Fruit fly (Drosophila melanogaster) whole organism, embryonic: ENCODE measurements around the gene Galphai.
A peak's percentile ranks its signal among the peaks of the same experiment; 100 is the strongest.

Source experiments
- Ada2b ChIP-seq: fragments of 200-800 bp; sonication (Bioruptor generic); IDR thresholded peaks from 2 replicates; pipeline ENCODE4 v1.3.6; 2022; ENCODE audit warnings: missing biosample characterization, missing genetic modification characterization
- Adf1 ChIP-seq: fragments of 200-800 bp; sonication (Bioruptor generic); IDR thresholded peaks from 2 replicates; pipeline ENCODE4 v1.3.6; 2022; ENCODE audit warnings: missing biosample characterization, missing genetic modification characterization
- Atf3 ChIP-seq: fragments of 200-800 bp; sonication (Bioruptor generic); optimal IDR thresholded peaks from 3 replicates; lab custom pipeline; 2016; ENCODE audit warnings: missing biosample characterization, missing genetic modification characterization
- Atf6 ChIP-seq: fragments of 200-800 bp; sonication (Bioruptor generic); IDR thresholded peaks from 2 replicates; pipeline ENCODE4 v1.3.6; 2022; ENCODE audit warnings: missing biosample characterization, missing genetic modification characterization
- BEAF-32 ChIP-seq: fragments of 200-800 bp; sonication (Bioruptor generic); optimal IDR thresholded peaks from 3 replicates; lab custom pipeline; 2017; ENCODE audit warnings: missing biosample characterization, missing genetic modification characterization, mild to moderate bottlenecking, moderate library complexity, missing genetic modification reagents
- Bdp1 ChIP-seq: fragments of 200-800 bp; sonication (Bioruptor generic); optimal IDR thresholded peaks from 3 replicates; lab custom pipeline; 2016; ENCODE audit warnings: missing biosample characterization, missing genetic modification characterization
- CG10267 ChIP-seq: fragments of 200-800 bp; sonication (Bioruptor generic); optimal IDR thresholded peaks from 2 replicates; lab custom pipeline; 2018; ENCODE audit warnings: missing biosample characterization, mild to moderate bottlenecking, missing genetic modification characterization, moderate library complexity
- CG10321 ChIP-seq: fragments of 200-800 bp; sonication (Bioruptor generic); IDR thresholded peaks from 2 replicates; pipeline ENCODE4 v1.3.6; 2022; ENCODE audit warnings: missing biosample characterization, missing genetic modification characterization
- CG10462 ChIP-seq: fragments of 200-800 bp; sonication (Bioruptor generic); optimal IDR thresholded peaks from 2 replicates; lab custom pipeline; 2016; ENCODE audit warnings: missing biosample characterization, missing genetic modification characterization
- CG10565 ChIP-seq: fragments of 200-800 bp; sonication (Bioruptor generic); optimal IDR thresholded peaks from 3 replicates; lab custom pipeline; 2016; ENCODE audit warnings: missing biosample characterization, mild to moderate bottlenecking, missing genetic modification characterization
- CG11560 ChIP-seq: fragments of 200-800 bp; sonication (Bioruptor generic); IDR thresholded peaks from 3 replicates; pipeline ENCODE4 v1.3.6; 2022; ENCODE audit warnings: missing biosample characterization, missing genetic modification characterization
- CG12104 ChIP-seq: fragments of 200-800 bp; sonication (Bioruptor generic); optimal IDR thresholded peaks from 3 replicates; lab custom pipeline; 2016; ENCODE audit warnings: missing biosample characterization, missing genetic modification characterization
- CG12391 ChIP-seq: fragments of 200-800 bp; sonication (Bioruptor generic); optimal IDR thresholded peaks from 3 replicates; lab custom pipeline; 2018; ENCODE audit warnings: missing biosample characterization, mild to moderate bottlenecking, missing genetic modification characterization, moderate library complexity
- CG13287 ChIP-seq: fragments of 200-800 bp; sonication (Bioruptor generic); IDR thresholded peaks from 2 replicates; pipeline ENCODE4 v1.3.6; 2022; ENCODE audit warnings: missing biosample characterization, missing genetic modification characterization; ENCODE audit not compliant: partially characterized antibody
- CG1602 ChIP-seq: fragments of 200-800 bp; sonication (Bioruptor generic); optimal IDR thresholded peaks from 3 replicates; lab custom pipeline; 2016; ENCODE audit warnings: missing biosample characterization, missing genetic modification characterization
- CG17361 ChIP-seq: fragments of 200-800 bp; sonication (Bioruptor generic); IDR thresholded peaks from 3 replicates; pipeline ENCODE4 v1.3.6; 2022; ENCODE audit warnings: missing biosample characterization, missing genetic modification characterization
- CG3065 ChIP-seq: fragments of 200-800 bp; sonication (Bioruptor generic); optimal IDR thresholded peaks from 2 replicates; lab custom pipeline; 2016; ENCODE audit warnings: missing biosample characterization, missing genetic modification characterization
- CG33557 ChIP-seq: fragments of 200-800 bp; sonication (Bioruptor generic); optimal IDR thresholded peaks from 2 replicates; lab custom pipeline; 2019; ENCODE audit warnings: missing biosample characterization, mild to moderate bottlenecking, missing genetic modification characterization, moderate library complexity
- CG34376 ChIP-seq: fragments of 200-800 bp; sonication (Bioruptor generic); optimal IDR thresholded peaks from 2 replicates; lab custom pipeline; 2018; ENCODE audit warnings: missing biosample characterization, mild to moderate bottlenecking, missing genetic modification characterization
- CG3726 ChIP-seq: fragments of 200-800 bp; sonication (Bioruptor generic); IDR thresholded peaks from 3 replicates; pipeline ENCODE4, ENCODE4 v1.3.6; 2022; ENCODE audit warnings: missing biosample characterization, missing genetic modification characterization
- CG4282 ChIP-seq: fragments of 200-800 bp; sonication (Bioruptor generic); optimal IDR thresholded peaks from 2 replicates; lab custom pipeline; 2016; ENCODE audit warnings: missing biosample characterization, missing genetic modification characterization
- CG43689 ChIP-seq: fragments of 200-800 bp; sonication (Bioruptor generic); IDR thresholded peaks from 2 replicates; pipeline ENCODE4 v1.3.6; 2022; ENCODE audit warnings: missing biosample characterization, missing genetic modification characterization
- CG6854 ChIP-seq: fragments of 200-800 bp; sonication (Bioruptor generic); optimal IDR thresholded peaks from 3 replicates; lab custom pipeline; 2017; ENCODE audit warnings: missing biosample characterization, mild to moderate bottlenecking, missing genetic modification characterization
- CG8765 ChIP-seq: fragments of 200-800 bp; sonication (Bioruptor generic); IDR thresholded peaks from 2 replicates; pipeline ENCODE4 v1.3.6; 2022; ENCODE audit warnings: missing biosample characterization, missing genetic modification characterization
- CG9215 ChIP-seq: fragments of 200-800 bp; sonication (Bioruptor generic); IDR thresholded peaks from 2 replicates; pipeline ENCODE4 v1.3.6; 2022; ENCODE audit warnings: missing biosample characterization, missing genetic modification characterization
- CG9817 ChIP-seq: fragments of 200-800 bp; sonication (Bioruptor generic); optimal IDR thresholded peaks from 2 replicates; lab custom pipeline; 2018; ENCODE audit warnings: missing biosample characterization, mild to moderate bottlenecking, missing genetic modification characterization, moderate library complexity
- Dbx ChIP-seq: fragments of 200-800 bp; sonication (Bioruptor generic); IDR thresholded peaks from 3 replicates; pipeline ENCODE4 v1.3.6; 2022; ENCODE audit warnings: missing biosample characterization, missing genetic modification characterization
- Dll ChIP-seq: fragments of 200-800 bp; sonication (Bioruptor generic); IDR thresholded peaks from 4 replicates; pipeline ENCODE4 v1.3.6; 2022; ENCODE audit warnings: missing biosample characterization, missing genetic modification characterization; ENCODE audit not compliant: partially characterized antibody
- GATAe ChIP-seq: fragments of 200-800 bp; sonication (Bioruptor generic); conservative IDR thresholded peaks from 2 replicates; pipeline ENCODE4 v1.3.6; 2022; ENCODE audit warnings: missing biosample characterization, missing genetic modification characterization
- Gug ChIP-seq: fragments of 200-800 bp; sonication (Bioruptor generic); IDR thresholded peaks from 4 replicates; pipeline ENCODE4 v1.3.6; 2022; ENCODE audit warnings: missing biosample characterization, missing genetic modification characterization
- Hmr ChIP-seq: fragments of 200-800 bp; sonication (Bioruptor generic); optimal IDR thresholded peaks from 3 replicates; lab custom pipeline; 2017; ENCODE audit warnings: mild to moderate bottlenecking, missing biosample characterization, missing genetic modification reagents, missing genetic modification characterization
- MESR4 ChIP-seq: fragments of 200-800 bp; sonication (Bioruptor generic); optimal IDR thresholded peaks from 2 replicates; lab custom pipeline; 2018; ENCODE audit warnings: missing biosample characterization, mild to moderate bottlenecking, missing genetic modification characterization, moderate library complexity
- NC2α ChIP-seq: fragments of 200-800 bp; sonication (Bioruptor generic); optimal IDR thresholded peaks from 2 replicates; lab custom pipeline; 2016; ENCODE audit warnings: missing biosample characterization, missing genetic modification characterization
- Pdp1 ChIP-seq, 2 experiments: fragments of 200-800 bp; sonication (Bioruptor generic); optimal IDR thresholded peaks; 3 replicates each; lab custom pipeline; 2016; ENCODE audit warnings: missing biosample characterization in 2 of 2, missing genetic modification characterization in 2 of 2, mild to moderate bottlenecking in 1 of 2, moderate library complexity in 1 of 2
- Sry-δ ChIP-seq: fragments of 200-800 bp; sonication (Bioruptor generic); optimal IDR thresholded peaks from 2 replicates; lab custom pipeline; 2016; ENCODE audit warnings: missing biosample characterization, missing genetic modification characterization
- Stat92E ChIP-seq, 3 experiments: fragments of >200 bp in 2 of 3; fragments of 200-800 bp in 1 of 3; sonication (Bioruptor generic) in 1 of 3; optimal IDR thresholded peaks; 2 replicates each; lab custom pipeline; 2017 to 2019; ENCODE audit warnings: missing biosample characterization in 3 of 3, missing genetic modification characterization in 3 of 3, mild to moderate bottlenecking in 1 of 3, moderate library complexity in 1 of 3
- al ChIP-seq: fragments of 200-800 bp; sonication (Bioruptor generic); IDR thresholded peaks from 2 replicates; pipeline ENCODE4 v1.3.6; 2022; ENCODE audit warnings: missing biosample characterization, missing genetic modification characterization
- ato ChIP-seq: fragments of 200-800 bp; sonication (Bioruptor generic); IDR thresholded peaks from 2 replicates; pipeline ENCODE4 v1.3.6; 2022; ENCODE audit warnings: missing biosample characterization, missing genetic modification characterization; ENCODE audit not compliant: partially characterized antibody
- corto ChIP-seq: fragments of 200-800 bp; sonication (Bioruptor generic); optimal IDR thresholded peaks from 2 replicates; lab custom pipeline; 2016; ENCODE audit warnings: missing biosample characterization, mild to moderate bottlenecking, missing genetic modification characterization, moderate library complexity
- dimm ChIP-seq: fragments of 200-800 bp; sonication (Bioruptor generic); IDR thresholded peaks from 2 replicates; pipeline ENCODE4 v1.3.6; 2022; ENCODE audit warnings: missing biosample characterization, missing genetic modification characterization
- eyg ChIP-seq: fragments of 200-800 bp; sonication (Bioruptor generic); optimal IDR thresholded peaks from 3 replicates; lab custom pipeline; 2016; ENCODE audit warnings: missing biosample characterization, missing genetic modification characterization
- grn ChIP-seq: fragments of 200-800 bp; sonication (Bioruptor generic); optimal IDR thresholded peaks from 3 replicates; lab custom pipeline; 2017; ENCODE audit warnings: missing biosample characterization, missing genetic modification characterization
- lilli ChIP-seq: fragments of 200-800 bp; sonication (Bioruptor generic); optimal IDR thresholded peaks from 3 replicates; lab custom pipeline; 2016; ENCODE audit warnings: missing biosample characterization, missing genetic modification characterization
- lov ChIP-seq, 2 experiments: fragments of 200-800 bp in 1 of 2; fragments of >200 bp in 1 of 2; sonication (Bioruptor generic) in 1 of 2; IDR thresholded peaks in 1 of 2; optimal IDR thresholded peaks in 1 of 2; 2 replicates in 1 of 2; 3 replicates in 1 of 2; pipeline versions ENCODE4 v1.3.6 to Lab custom; 2017 to 2022; ENCODE audit warnings: missing biosample characterization in 1 of 2, missing genetic modification characterization in 1 of 2
- row ChIP-seq: fragments of 200-800 bp; sonication (Bioruptor generic); IDR thresholded peaks from 3 replicates; pipeline ENCODE4 v1.3.6; 2022; ENCODE audit warnings: missing biosample characterization, missing genetic modification characterization
- sob ChIP-seq: fragments of 200-800 bp; sonication (Bioruptor generic); IDR thresholded peaks from 2 replicates; pipeline ENCODE4 v1.3.6; 2022; ENCODE audit warnings: missing biosample characterization, missing genetic modification characterization
- stwl ChIP-seq: fragments of 200-800 bp; sonication (Bioruptor generic); optimal IDR thresholded peaks from 3 replicates; lab custom pipeline; 2018; ENCODE audit warnings: missing biosample characterization, mild to moderate bottlenecking, missing genetic modification characterization, moderate library complexity
- trem ChIP-seq: fragments of 200-800 bp; optimal IDR thresholded peaks from 3 replicates; lab custom pipeline; 2019; ENCODE audit warnings: missing biosample characterization, mild to moderate bottlenecking, missing genetic modification characterization, moderate library complexity

Galphai gene

dm6 chr3L:6964488-6965152, 15.2 kb downstream of the Galphai start, which contains the start of gene sgl (continued):
- no peak for TF ChIP-seq CG9817 (tag; lab: Kevin White, UChicago)
- no peak for TF ChIP-seq CG10565
- TF ChIP-seq CG3726 (GFP tag; lab: Robert Waterston, UW) = no peak
- TF ChIP-seq Gug (GFP tag; lab: Robert Waterston, UW) = peak; percentile 54; the same call in 2 of the 4 replicates
- TF ChIP-seq CG4282 (GFP tag; lab: Kevin White, UChicago) = no peak
- no peak for TF ChIP-seq CG11560 (tag; lab: Robert Waterston, UW)
- peak; percentile 4 to 45 for TF ChIP-seq Pdp1 (GFP tag; optimal IDR thresholded peaks at IDR 0.05; lab: Kevin White, UChicago)
- TF ChIP-seq NC2α (GFP tag; lab: Kevin White, UChicago) = peak; percentile 30
- TF ChIP-seq CG10321 (GFP tag; lab: Robert Waterston, UW) = no peak
- TF ChIP-seq al (GFP tag; lab: Robert Waterston, UW) = no peak
- TF ChIP-seq Ada2b = peak; percentile 46; the same call in 1 of the 2 replicates
- peak; percentile 81 for TF ChIP-seq Hmr (GFP tag; lab: Kevin White, UChicago)
- no peak for TF ChIP-seq CG43689 (GFP tag; lab: Robert Waterston, UW)
- TF ChIP-seq sob (GFP tag; lab: Robert Waterston, UW) = peak; percentile 63; the same call in 1 of the 2 replicates
- TF ChIP-seq CG3065 (GFP tag; lab: Kevin White, UChicago) = no peak
- no peak for TF ChIP-seq CG10462 (GFP tag; lab: Kevin White, UChicago)
- TF ChIP-seq CG33557 (GFP tag; lab: Kevin White, UChicago) = peak; percentile 12
- no peak for TF ChIP-seq lov (optimal IDR thresholded peaks at IDR 0.05; lab: Kevin White, UChicago)
- 0 out of 3 replicates have a peak, but pooled peaks have one; percentile 23 for TF ChIP-seq lov (GFP tag; IDR thresholded peaks at IDR 0.05; lab: Robert Waterston, UW)
- peak; percentile 38 for TF ChIP-seq BEAF-32 (GFP tag; lab: Kevin White, UChicago)
- no peak for TF ChIP-seq grn (GFP tag; lab: Kevin White, UChicago)
- no peak for TF ChIP-seq GATAe (GFP tag; lab: Robert Waterston, UW)
- TF ChIP-seq dimm (GFP tag; lab: Robert Waterston, UW) = no peak
- TF ChIP-seq MESR4 (GFP tag; lab: Kevin White, UChicago) = peak; percentile 57
- TF ChIP-seq Dbx = peak; percentile 68; the same call in 1 of the 3 replicates
- no peak for TF ChIP-seq Bdp1 (GFP tag; lab: Kevin White, UChicago)
- peak; percentile 87 for TF ChIP-seq trem (tag; lab: Kevin White, UChicago)
- peak; percentile 60; the same call in 1 of the 2 replicates for TF ChIP-seq Adf1
- TF ChIP-seq CG12391 (tag; lab: Kevin White, UChicago) = peak; percentile 48
- peak; percentile 42; the same call in 1 of the 2 replicates for TF ChIP-seq Atf6 (GFP tag; lab: Robert Waterston, UW)
- TF ChIP-seq Atf3 = no peak
- 0 out of 3 replicates have a peak, but pooled peaks have one; percentile 6 for TF ChIP-seq CG17361 (GFP tag; lab: Robert Waterston, UW)
- peak; percentile 74 for TF ChIP-seq CG13287 (GFP tag; lab: Robert Waterston, UW)
- peak; percentile 13 for TF ChIP-seq Sry-δ (GFP tag; lab: Kevin White, UChicago)
- peak; percentile 13 for TF ChIP-seq CG6854
- peak; percentile 22 for TF ChIP-seq eyg (GFP tag; lab: Kevin White, UChicago)
- TF ChIP-seq CG34376 (GFP tag; lab: Kevin White, UChicago) = peak; percentile 77
- TF ChIP-seq Dll (GFP tag; lab: Robert Waterston, UW) = peak; percentile 60; the same call in 2 of the 4 replicates
- TF ChIP-seq CG10267 = peak; percentile 70
- peak; percentile 20 for TF ChIP-seq lilli (GFP tag; lab: Kevin White, UChicago)
- TF ChIP-seq ato = peak; percentile 67
- 0 out of 2 replicates have a peak, but pooled peaks have one; percentile 5 for TF ChIP-seq CG8765 (GFP tag; lab: Robert Waterston, UW)
- TF ChIP-seq corto (GFP tag; lab: Kevin White, UChicago) = no peak
- TF ChIP-seq CG12104 (GFP tag; lab: Kevin White, UChicago) = no peak
- peak; percentile 83 for TF ChIP-seq row (GFP tag; lab: Robert Waterston, UW)
- TF ChIP-seq stwl = peak; percentile 99
- TF ChIP-seq CG9215 = no peak
- peak in 1 of 3 experiments; percentile 74 for TF ChIP-seq Stat92E (GFP tag; optimal IDR thresholded peaks at IDR 0.05; lab: Kevin White, UChicago)
- TF ChIP-seq CG1602 (GFP tag; lab: Kevin White, UChicago) = no peak
